Worm (Caenorhabditis elegans): ENCODE results near the gene F08G2.8.

F08G2.8 gene

ce11 chrII:13860900-13861299, 8.8 kb downstream of the F08G2.8 start:
- TF ChIP-seq nhr-67 (tag; optimal IDR thresholded peaks at IDR 0.05) = no peak
- no peak for TF ChIP-seq snpc-4 (tag; optimal IDR thresholded peaks at IDR 0.05)
- peak; percentile 86 for TF ChIP-seq elt-2 (tag; optimal IDR thresholded peaks at IDR 0.05)
- no peak for TF ChIP-seq nhr-43 (tag; optimal IDR thresholded peaks at IDR 0.05; ENCODE audit: poor library complexity, severe bottlenecking)
- peak; percentile 80 for TF ChIP-seq pqm-1 (tag; optimal IDR thresholded peaks at IDR 0.05)
- TF ChIP-seq unc-39 (tag; optimal IDR thresholded peaks at IDR 0.05) = no peak
- no peak for TF ChIP-seq aly-2 (tag; optimal IDR thresholded peaks at IDR 0.05)

DNA sequence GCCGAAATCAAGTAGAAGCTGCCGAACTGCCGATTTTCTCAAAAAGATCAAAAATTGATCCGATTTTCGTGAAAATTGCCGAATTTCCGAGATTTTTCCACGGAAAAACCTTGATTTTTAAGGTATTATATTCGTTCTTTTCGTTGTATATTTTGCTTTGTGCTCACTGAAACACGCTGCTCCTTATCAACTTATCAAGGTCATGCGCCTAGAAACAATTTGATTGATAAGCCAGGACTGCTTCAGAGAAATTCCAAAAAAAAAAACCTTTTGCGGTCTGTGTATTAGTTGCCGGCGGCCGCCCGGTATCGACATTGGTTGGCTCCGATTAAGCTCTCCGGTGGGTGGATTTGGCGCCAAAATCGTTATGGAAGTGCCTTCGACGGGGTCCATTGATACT, 10.3 kb downstream of the F08G2.8 start:
- TF ChIP-seq fkh-2 (tag; optimal IDR thresholded peaks at IDR 0.05) (no peak), skn-1 (tag; optimal IDR thresholded peaks at IDR 0.05) (no peak), fos-1 (tag; optimal IDR thresholded peaks at IDR 0.05) (no peak), jun-1 (tag; optimal IDR thresholded peaks at IDR 0.05) (no peak), ceh-16 (tag; optimal IDR thresholded peaks at IDR 0.05) (no peak), nhr-237 (tag; optimal IDR thresholded peaks at IDR 0.05) (no peak), nhr-12 (tag; optimal IDR thresholded peaks at IDR 0.05) (no peak), elt-3 (tag; optimal IDR thresholded peaks at IDR 0.05) (no peak), elt-2 (tag; optimal IDR thresholded peaks at IDR 0.05) (peak; percentile 79), ceh-9 (tag; optimal IDR thresholded peaks at IDR 0.05) (no peak), ztf-11 (tag; optimal IDR thresholded peaks at IDR 0.05) (no peak), pqm-1 (tag; optimal IDR thresholded peaks at IDR 0.05) (peak; percentile 72)

DNA sequence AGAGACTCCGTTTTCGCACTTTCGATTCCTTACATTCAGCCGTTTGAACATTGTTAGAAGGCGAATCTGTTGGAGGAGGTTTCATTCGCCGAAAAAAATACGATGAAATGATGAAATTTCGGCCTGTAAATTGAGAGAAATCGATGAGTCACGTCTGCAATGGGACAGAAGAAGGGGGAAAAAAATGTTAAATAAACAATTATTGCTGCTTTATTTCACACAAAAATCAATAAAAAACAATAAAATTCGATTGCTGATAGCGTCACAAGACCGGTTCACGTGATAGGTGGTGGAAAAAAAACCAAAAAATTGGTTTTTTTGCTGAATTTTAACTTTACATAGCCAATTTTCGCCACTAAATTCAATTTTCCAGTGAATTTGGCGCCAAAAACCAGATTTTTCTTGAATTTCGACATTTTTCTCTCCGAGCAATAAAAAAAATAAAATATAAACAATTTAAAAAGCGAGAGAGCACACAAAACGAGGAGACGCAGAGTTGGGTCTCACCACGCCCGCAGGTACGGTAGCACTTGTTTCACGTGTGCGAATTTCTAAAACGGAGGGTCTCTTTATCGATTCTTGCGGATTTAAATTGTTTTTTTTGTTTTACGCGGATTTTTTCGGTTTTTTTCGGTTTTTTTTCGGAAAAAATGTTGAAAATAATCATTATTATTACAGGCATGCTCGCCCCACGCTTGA, 20.2 kb downstream of the F08G2.8 start, which contains the start of the genes cup-14 and ndub-8:
Gene cup-14 (minus strand): TSS at position 51 of the 699 bp plus-strand sequence.
Gene ndub-8 (plus strand): TSS at position 679 of the 699 bp plus-strand sequence.
- TF ChIP-seq elt-3 (tag; optimal IDR thresholded peaks at IDR 0.05) (no peak), fkh-2 (tag; optimal IDR thresholded peaks at IDR 0.05) (no peak), aly-2 (tag; optimal IDR thresholded peaks at IDR 0.05) (no peak), zag-1 (tag; optimal IDR thresholded peaks at IDR 0.05) (no peak), unc-39 (tag; optimal IDR thresholded peaks at IDR 0.05) (no peak), pqm-1 (tag; optimal IDR thresholded peaks at IDR 0.05) (peak; percentile 34), hmg-11 (tag; optimal IDR thresholded peaks at IDR 0.05) (peak; percentile 82), daf-12 (tag; optimal IDR thresholded peaks at IDR 0.05) (no peak), ceh-9 (tag; optimal IDR thresholded peaks at IDR 0.05) (no peak), elt-2 (tag; optimal IDR thresholded peaks at IDR 0.05) (peak; percentile 64), nhr-28 (tag; optimal IDR thresholded peaks at IDR 0.05) (no peak), nhr-23 (tag; optimal IDR thresholded peaks at IDR 0.05) (peak; percentile 88), lin-39 (tag; optimal IDR thresholded peaks at IDR 0.05) (peak; percentile 88), fkh-10 (GFP tag; optimal IDR thresholded peaks at IDR 0.05) (peak; percentile 92), nfya-1 (tag; optimal IDR thresholded peaks at IDR 0.05; ENCODE audit: insufficient read depth) (peak; percentile 98), nhr-76 (tag; optimal IDR thresholded peaks at IDR 0.05) (peak; percentile 15), lsy-12 (tag; optimal IDR thresholded peaks at IDR 0.05) (peak; percentile 48), jun-1 (tag; optimal IDR thresholded peaks at IDR 0.05) (peak; percentile 36), snpc-4 (tag; optimal IDR thresholded peaks at IDR 0.05) (peak; percentile 84), nhr-77 (tag; optimal IDR thresholded peaks at IDR 0.05) (peak; percentile 83), ZK546.5 (tag; optimal IDR thresholded peaks at IDR 0.05) (peak; percentile 25), ama-1 (optimal IDR thresholded peaks at IDR 0.05) (peak; percentile 84), nhr-12 (tag; optimal IDR thresholded peaks at IDR 0.05) (no peak), ztf-11 (tag; optimal IDR thresholded peaks at IDR 0.05) (no peak), ceh-16 (tag; optimal IDR thresholded peaks at IDR 0.05) (no peak), tbx-2 (tag; optimal IDR thresholded peaks at IDR 0.05) (peak; percentile 36), ceh-28 (tag; optimal IDR thresholded peaks at IDR 0.05) (peak; percentile 87), eor-1 (tag; optimal IDR thresholded peaks at IDR 0.05) (peak in 1 of 2 experiments; percentile 38), nhr-43 (tag; optimal IDR thresholded peaks at IDR 0.05; ENCODE audit: poor library complexity, severe bottlenecking) (no peak), R02D3.7 (tag; optimal IDR thresholded peaks at IDR 0.05) (peak; percentile 74), elt-1 (tag; optimal IDR thresholded peaks at IDR 0.05) (no peak), nhr-67 (tag; optimal IDR thresholded peaks at IDR 0.05) (no peak), egl-27 (tag; optimal IDR thresholded peaks at IDR 0.05) (no peak), nhr-25 (tag; optimal IDR thresholded peaks at IDR 0.05) (peak; percentile 64), mml-1 (tag; optimal IDR thresholded peaks at IDR 0.05) (no peak), pha-4 (tag; optimal IDR thresholded peaks at IDR 0.05) (peak; percentile 99), lin-15B (tag; optimal IDR thresholded peaks at IDR 0.05) (peak; percentile 83), egl-5 (tag; optimal IDR thresholded peaks at IDR 0.05) (peak; percentile 97), skn-1 (tag; optimal IDR thresholded peaks at IDR 0.05) (peak; percentile 3), unc-62 (GFP tag; optimal IDR thresholded peaks at IDR 0.05) (no peak), sea-2 (GFP tag; optimal IDR thresholded peaks at IDR 0.05) (no peak), fos-1 (tag; optimal IDR thresholded peaks at IDR 0.05) (no peak), ztf-4 (tag; optimal IDR thresholded peaks at IDR 0.05) (no peak), mdl-1 (tag; optimal IDR thresholded peaks at IDR 0.05) (no peak), nhr-11 (tag; optimal IDR thresholded peaks at IDR 0.05) (no peak), nhr-237 (tag; optimal IDR thresholded peaks at IDR 0.05) (no peak)
